Fruit fly (Drosophila melanogaster): ENCODE results near the gene Arl6IP1.

The Arl6IP1 gene

DNA sequence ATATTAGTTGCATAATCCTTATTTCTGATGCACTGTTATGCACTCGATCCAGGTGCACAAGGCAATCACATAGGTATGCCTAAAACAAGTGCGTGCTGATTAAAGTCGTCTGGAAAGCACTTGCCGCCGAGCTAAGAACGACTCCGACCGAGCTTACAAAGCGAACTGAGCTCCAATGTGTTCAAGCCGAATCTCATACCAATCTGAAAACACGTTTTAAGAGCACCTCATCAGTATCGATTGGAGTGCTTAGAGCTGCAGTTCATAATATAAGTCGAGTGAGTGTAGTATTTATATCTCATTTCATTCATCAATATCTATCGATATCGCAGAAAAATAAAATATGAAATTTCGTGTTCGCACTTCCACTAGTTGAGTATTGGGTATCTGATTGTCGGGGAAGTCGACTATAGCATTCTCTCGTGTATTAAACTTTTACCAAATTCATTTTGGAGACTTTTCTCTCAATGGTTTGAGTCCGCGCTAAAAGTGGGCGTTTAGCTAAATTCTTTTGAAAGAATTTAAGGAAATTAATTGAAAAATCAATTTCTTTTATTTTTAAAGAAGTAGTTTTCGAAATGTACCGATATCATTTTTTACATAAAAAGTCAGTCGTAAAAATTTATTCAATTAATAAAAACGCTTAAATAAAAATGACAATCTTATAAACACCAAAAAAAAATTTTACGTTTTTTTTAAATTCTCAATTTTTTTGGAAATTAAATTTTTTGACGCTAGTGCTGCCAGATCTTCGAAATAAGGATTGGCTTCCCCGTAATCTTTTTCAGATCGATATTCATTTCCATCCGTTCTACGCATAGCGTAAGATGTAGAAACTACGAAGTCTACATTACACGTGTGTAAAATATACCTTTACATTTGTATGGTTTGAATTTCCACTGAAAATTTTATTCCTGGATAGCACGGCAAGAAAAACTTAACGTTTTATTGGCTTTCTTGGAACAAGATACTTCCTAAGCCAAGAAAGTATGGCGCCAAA is 12.4 kb downstream of the Arl6IP1 start, which contains the start of gene modSP (continued):
- TF ChIP-seq dsx (GFP tag; optimal IDR thresholded peaks at IDR 0.05; ENCODE audit: poor library complexity, severe bottlenecking) (peak; percentile 20), fkh (GFP tag; optimal IDR thresholded peaks at IDR 0.05) (peak; percentile 59), Hr39 (GFP tag; optimal IDR thresholded peaks at IDR 0.05) (peak; percentile 68), salr (GFP tag; optimal IDR thresholded peaks at IDR 0.05) (peak in 1 of 2 experiments; percentile 15), CG8119 (GFP tag; IDR thresholded peaks at IDR 0.05) (peak; percentile 37; the same call in 1 of the 3 replicates), spab (GFP tag; optimal IDR thresholded peaks at IDR 0.05) (no peak), CG10631 (GFP tag; optimal IDR thresholded peaks at IDR 0.05) (peak; percentile 13), Eip93F (GFP tag; optimal IDR thresholded peaks at IDR 0.05) (no peak), topi (GFP tag; optimal IDR thresholded peaks at IDR 0.05) (peak; percentile 35), Hr4 (GFP tag; optimal IDR thresholded peaks at IDR 0.05) (peak; percentile 57), CG6854 (GFP tag; optimal IDR thresholded peaks at IDR 0.05) (peak; percentile 59), svp (GFP tag) (peak; percentile 87), CG32006 (GFP tag; optimal IDR thresholded peaks at IDR 0.05) (peak; percentile 48), Smox (GFP tag; optimal IDR thresholded peaks at IDR 0.05) (peak; percentile 49), vri (GFP tag; optimal IDR thresholded peaks at IDR 0.05) (peak; percentile 51), Sox14 (GFP tag; optimal IDR thresholded peaks at IDR 0.05) (peak; percentile 55), CG34406 (GFP tag; optimal IDR thresholded peaks at IDR 0.05) (peak; percentile 37), Lpt (GFP tag; optimal IDR thresholded peaks at IDR 0.05) (peak; percentile 44)

DNA sequence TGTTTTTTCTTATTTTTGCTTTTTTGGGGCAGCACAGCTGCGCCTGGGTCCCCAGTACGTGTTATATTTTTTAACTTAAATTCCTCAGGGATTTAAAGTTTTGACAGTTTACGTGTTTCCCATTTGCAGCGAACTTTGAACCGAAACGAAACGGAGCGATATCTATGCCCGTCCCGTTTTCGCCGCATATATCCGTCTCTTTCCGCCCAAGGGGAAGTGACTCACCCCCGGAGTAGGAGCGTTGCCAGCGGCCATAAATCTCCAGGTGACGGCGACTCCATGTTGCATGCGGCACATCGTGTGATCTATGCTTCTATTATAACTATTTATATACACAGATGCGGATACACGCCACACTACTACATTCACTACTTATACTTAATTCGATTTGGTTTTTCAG is 18.3 kb downstream of the Arl6IP1 start:
- TF ChIP-seq CG10669 (GFP tag; optimal IDR thresholded peaks at IDR 0.05) (no peak), svp (GFP tag) (peak; percentile 39)

DNA sequence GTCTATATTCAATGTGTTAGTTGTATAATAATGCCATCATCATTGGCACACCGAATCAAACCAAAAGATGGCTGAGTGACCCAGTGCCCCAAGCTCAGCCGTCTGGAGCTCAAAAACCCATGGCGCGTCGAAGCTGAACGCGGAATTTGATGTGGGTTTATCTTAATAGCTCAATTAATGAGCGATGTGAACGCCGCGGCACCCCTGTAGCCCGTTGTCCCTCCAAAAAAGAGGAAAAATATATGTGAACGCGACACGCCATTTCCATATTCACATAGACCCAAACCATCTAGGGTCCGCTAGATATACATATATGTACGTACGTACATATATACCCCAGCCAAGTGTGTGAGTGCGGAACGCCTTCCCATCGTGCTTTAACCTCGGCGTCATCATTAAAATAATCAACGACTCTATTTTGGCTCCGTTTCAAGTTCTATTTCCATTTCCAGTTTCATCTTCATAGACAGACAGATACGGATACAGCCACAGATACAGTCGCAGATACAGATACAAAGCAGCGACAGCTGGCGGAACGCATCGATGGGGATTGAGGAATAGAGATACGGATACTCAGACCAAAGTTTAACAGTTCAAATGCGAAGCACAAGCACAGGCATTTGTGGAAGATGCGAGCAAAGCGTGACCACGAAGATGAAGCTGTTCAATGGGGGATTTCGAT is 20.9 kb downstream of the Arl6IP1 start:
- no peak for TF ChIP-seq Sox102F (GFP tag; optimal IDR thresholded peaks at IDR 0.05)
- no peak for TF ChIP-seq Eip78C (GFP tag)
- no peak for TF ChIP-seq acj6 (GFP tag; optimal IDR thresholded peaks at IDR 0.05)

DNA sequence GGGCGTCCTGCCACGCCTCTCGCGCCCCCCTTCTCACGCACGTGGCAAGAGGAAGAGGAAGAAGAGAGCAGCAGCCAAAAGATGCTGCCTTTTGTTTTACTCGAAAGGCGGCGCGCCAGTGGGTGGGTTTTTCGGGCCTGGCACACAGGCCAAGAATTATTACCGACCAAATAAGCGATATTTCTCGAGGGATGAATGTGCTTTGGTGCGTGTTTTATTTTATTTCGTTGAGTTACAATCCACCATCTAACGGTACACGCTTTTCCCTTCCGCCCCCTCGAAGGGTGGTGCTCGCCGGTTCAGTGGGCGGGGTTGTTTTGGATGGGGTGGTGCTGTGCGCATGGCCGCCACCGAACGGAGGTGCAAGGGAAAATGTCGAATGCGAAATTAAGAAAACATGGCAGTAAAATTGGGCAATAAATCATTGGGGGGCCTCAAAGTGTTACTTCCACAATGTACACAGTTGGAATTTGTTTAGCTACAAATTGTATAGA is 28.9 kb downstream of the Arl6IP1 start:
- no peak for TF ChIP-seq CG10669 (GFP tag; optimal IDR thresholded peaks at IDR 0.05)
- TF ChIP-seq CG11294 (GFP tag; IDR thresholded peaks at IDR 0.05): no peak
- no peak for TF ChIP-seq CG16779 (tag; optimal IDR thresholded peaks at IDR 0.05)
- TF ChIP-seq svp (GFP tag): peak; percentile 1

DNA sequence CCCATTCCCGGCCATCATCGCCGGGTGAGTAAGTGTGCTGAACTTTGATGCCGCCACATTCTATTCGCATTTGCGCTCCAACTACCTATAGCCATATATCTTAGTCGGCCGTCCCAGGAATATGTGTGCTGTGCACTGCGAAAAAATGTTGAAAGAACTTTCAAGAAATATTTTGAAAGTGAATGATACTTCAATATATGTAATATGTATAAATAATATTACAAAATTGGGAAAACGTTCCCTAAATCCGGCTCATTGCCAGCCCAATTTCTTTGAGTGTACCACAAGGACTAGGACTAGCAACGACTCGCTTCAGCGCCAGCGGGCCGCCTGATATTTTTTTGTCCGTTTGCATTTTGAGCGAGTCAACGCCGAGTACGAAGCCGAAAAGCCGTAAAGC is 29.8 kb downstream of the Arl6IP1 start:
- TF ChIP-seq CG32006 (GFP tag; optimal IDR thresholded peaks at IDR 0.05) (peak; percentile 12), lz (GFP tag; optimal IDR thresholded peaks at IDR 0.05) (no peak)

DNA sequence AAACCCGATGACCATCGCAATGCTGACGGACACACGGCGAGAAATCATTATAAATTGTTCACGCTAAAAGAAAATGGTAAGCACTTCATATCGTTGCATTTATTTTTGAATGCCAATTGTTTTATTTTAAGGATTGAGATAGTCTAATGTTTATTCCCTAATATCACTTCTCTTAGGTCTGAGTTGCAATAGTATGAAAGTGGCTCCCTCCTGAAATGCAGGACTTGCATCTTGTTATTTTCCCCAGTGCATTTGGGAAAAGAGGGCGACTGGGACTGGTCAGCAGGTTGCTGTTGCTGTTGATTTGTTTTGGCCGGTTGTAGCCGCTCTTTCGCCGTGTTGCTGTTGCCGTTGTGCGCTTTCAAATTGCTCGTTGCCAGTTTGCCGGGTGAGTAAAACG is 33.1 kb downstream of the Arl6IP1 start:
- TF ChIP-seq dsx (GFP tag; optimal IDR thresholded peaks at IDR 0.05; ENCODE audit: poor library complexity, severe bottlenecking) (no peak), CG32006 (GFP tag; optimal IDR thresholded peaks at IDR 0.05) (peak; percentile 20), spab (GFP tag; optimal IDR thresholded peaks at IDR 0.05) (no peak), net (GFP tag; optimal IDR thresholded peaks at IDR 0.05) (no peak), achi (GFP tag; optimal IDR thresholded peaks at IDR 0.05) (no peak), Sox102F (GFP tag; optimal IDR thresholded peaks at IDR 0.05) (peak; percentile 8), CG15336 (GFP tag; IDR thresholded peaks at IDR 0.05) (peak; percentile 24; the same call in 1 of the 2 replicates), svp (GFP tag) (peak; percentile 50), CG3032 (tag; optimal IDR thresholded peaks at IDR 0.05) (peak; percentile 22), CG7368 (GFP tag; optimal IDR thresholded peaks at IDR 0.05) (no peak), Ets21C (GFP tag; optimal IDR thresholded peaks at IDR 0.05) (no peak), Gug (GFP tag; IDR thresholded peaks at IDR 0.05) (no peak), Hr39 (GFP tag; optimal IDR thresholded peaks at IDR 0.05) (peak; percentile 13), Eip78C (GFP tag) (peak; percentile 78), CG6276 (GFP tag; optimal IDR thresholded peaks at IDR 0.05) (peak; percentile 6), Sox14 (GFP tag; optimal IDR thresholded peaks at IDR 0.05) (no peak), CG11762 (GFP tag; optimal IDR thresholded peaks at IDR 0.05; ENCODE audit: insufficient read depth) (no peak), Eip75B (GFP tag; optimal IDR thresholded peaks at IDR 0.05) (peak; percentile 4), CG4318 (GFP tag; optimal IDR thresholded peaks at IDR 0.05) (peak; percentile 2), CG8632 (GFP tag; optimal IDR thresholded peaks at IDR 0.05) (no peak), Ets96B (tag; optimal IDR thresholded peaks at IDR 0.05) (no peak)
